Worm (Caenorhabditis elegans) whole organism, L3 larva: ENCODE measurements around the gene Y37H2A.13.

Source experiments
- R02D3.7 ChIP-seq: fragments of 150-350 bp; optimal IDR thresholded peaks from 2 replicates; lab custom pipeline; 2014; ENCODE audit warnings: missing biosample characterization, missing genetic modification characterization
- ZK546.5 ChIP-seq: sonication (generic microtip); optimal IDR thresholded peaks from 2 replicates; lab custom pipeline; 2017; ENCODE audit warnings: missing biosample characterization, missing genetic modification characterization
- aly-2 ChIP-seq: fragments of 150-350 bp; optimal IDR thresholded peaks from 2 replicates; lab custom pipeline; 2014; ENCODE audit warnings: missing biosample characterization, missing genetic modification characterization
- ama-1 ChIP-seq: fragments of 150-350 bp; optimal IDR thresholded peaks from 2 replicates; lab custom pipeline; 2018
- ceh-16 ChIP-seq: sonication (generic microtip); optimal IDR thresholded peaks from 2 replicates; lab custom pipeline; 2017; ENCODE audit warnings: missing biosample characterization, missing genetic modification characterization
- ceh-28 ChIP-seq: fragments of 150-350 bp; optimal IDR thresholded peaks from 2 replicates; lab custom pipeline; 2014; ENCODE audit warnings: missing biosample characterization, missing genetic modification reagents, missing genetic modification characterization
- ceh-9 ChIP-seq: sonication (generic microtip); optimal IDR thresholded peaks from 2 replicates; lab custom pipeline; 2018; ENCODE audit warnings: missing biosample characterization, missing genetic modification characterization
- daf-12 ChIP-seq: fragments of 150-350 bp; optimal IDR thresholded peaks from 2 replicates; lab custom pipeline; 2014; ENCODE audit warnings: missing biosample characterization, missing genetic modification reagents, missing genetic modification characterization
- egl-27 ChIP-seq: sonication (generic microtip); optimal IDR thresholded peaks from 4 replicates; lab custom pipeline; 2017; ENCODE audit warnings: missing biosample characterization, missing genetic modification reagents, missing genetic modification characterization
- egl-5 ChIP-seq: fragments of 150-350 bp; optimal IDR thresholded peaks from 2 replicates; lab custom pipeline; 2017; ENCODE audit warnings: missing biosample characterization, missing genetic modification reagents, missing genetic modification characterization, inconsistent platforms
- elt-1 ChIP-seq: fragments of 150-350 bp; optimal IDR thresholded peaks from 2 replicates; lab custom pipeline; 2014; ENCODE audit warnings: missing biosample characterization, missing genetic modification characterization
- elt-2 ChIP-seq: sonication (generic microtip); optimal IDR thresholded peaks from 2 replicates; lab custom pipeline; 2016; ENCODE audit warnings: missing genetic modification reagents, mild to moderate bottlenecking, missing genetic modification characterization, missing compliant biosample characterization
- elt-3 ChIP-seq, 3 experiments: fragments of 150-350 bp in 1 of 3; sonication (generic microtip) in 2 of 3; optimal IDR thresholded peaks; 2 replicates in 2 of 3; 4 replicates in 1 of 3; lab custom pipeline; 2014 to 2017; ENCODE audit warnings: missing biosample characterization in 3 of 3, missing genetic modification characterization in 3 of 3
- fkh-10 ChIP-seq: sonication (generic microtip); optimal IDR thresholded peaks from 2 replicates; lab custom pipeline; 2017; ENCODE audit warnings: missing biosample characterization, missing genetic modification reagents, missing genetic modification characterization
- fkh-2 ChIP-seq: fragments of 150-350 bp; optimal IDR thresholded peaks from 2 replicates; lab custom pipeline; 2014; ENCODE audit warnings: missing biosample characterization, missing genetic modification reagents, missing genetic modification characterization
- hmg-11 ChIP-seq: sonication (generic microtip); optimal IDR thresholded peaks from 2 replicates; lab custom pipeline; 2016; ENCODE audit warnings: missing genetic modification characterization, missing compliant biosample characterization
- jun-1 ChIP-seq: fragments of 150-350 bp; optimal IDR thresholded peaks from 2 replicates; lab custom pipeline; 2014; ENCODE audit warnings: missing biosample characterization, missing genetic modification reagents, missing genetic modification characterization
- lsy-12 ChIP-seq: sonication (generic microtip); optimal IDR thresholded peaks from 2 replicates; lab custom pipeline; 2016; ENCODE audit warnings: mild to moderate bottlenecking, missing genetic modification characterization, missing compliant biosample characterization
- mml-1 ChIP-seq: fragments of 150-350 bp; sonication (generic microtip); optimal IDR thresholded peaks from 3 replicates; lab custom pipeline; 2014; ENCODE audit warnings: missing biosample characterization, missing genetic modification characterization
- nfya-1 ChIP-seq: sonication (generic microtip); optimal IDR thresholded peaks from 2 replicates; lab custom pipeline; 2017; ENCODE audit warnings: missing genetic modification characterization, mild to moderate bottlenecking, missing compliant biosample characterization, antibody characterized with exemption, moderate library complexity; ENCODE audit not compliant: insufficient read depth
- nhr-23 ChIP-seq: fragments of 150-350 bp; optimal IDR thresholded peaks from 2 replicates; lab custom pipeline; 2014; ENCODE audit warnings: missing biosample characterization, missing genetic modification reagents, missing genetic modification characterization
- nhr-237 ChIP-seq: fragments of 150-350 bp; optimal IDR thresholded peaks from 2 replicates; lab custom pipeline; 2014; ENCODE audit warnings: missing biosample characterization, missing genetic modification characterization
- nhr-28 ChIP-seq: fragments of 150-350 bp; optimal IDR thresholded peaks from 2 replicates; lab custom pipeline; 2014; ENCODE audit warnings: missing biosample characterization, missing genetic modification characterization
- nhr-43 ChIP-seq: sonication (generic microtip); optimal IDR thresholded peaks from 2 replicates; lab custom pipeline; 2016; ENCODE audit warnings: mild to moderate bottlenecking, missing genetic modification characterization, missing compliant biosample characterization; ENCODE audit not compliant: poor library complexity, severe bottlenecking
- nhr-67 ChIP-seq: fragments of 150-350 bp; optimal IDR thresholded peaks from 2 replicates; lab custom pipeline; 2014; ENCODE audit warnings: missing biosample characterization, missing genetic modification characterization
- nhr-76 ChIP-seq: fragments of 150-350 bp; sonication (generic microtip); optimal IDR thresholded peaks from 5 replicates; lab custom pipeline; 2014; ENCODE audit warnings: missing biosample characterization, missing genetic modification characterization
- nhr-77 ChIP-seq: fragments of 150-350 bp; optimal IDR thresholded peaks from 2 replicates; lab custom pipeline; 2014; ENCODE audit warnings: missing biosample characterization, missing genetic modification characterization
- pha-4 ChIP-seq: fragments of 150-350 bp; optimal IDR thresholded peaks from 2 replicates; lab custom pipeline; 2014; ENCODE audit warnings: missing biosample characterization, missing genetic modification reagents, missing genetic modification characterization
- pqm-1 ChIP-seq: fragments of 150-350 bp; optimal IDR thresholded peaks from 2 replicates; lab custom pipeline; 2017; ENCODE audit warnings: missing biosample characterization, missing genetic modification characterization, inconsistent platforms
- sea-2 ChIP-seq: fragments of 150-350 bp; sonication (generic microtip); optimal IDR thresholded peaks from 4 replicates; lab custom pipeline; 2014; ENCODE audit warnings: missing biosample characterization, missing genetic modification reagents, missing genetic modification characterization
- snpc-4 ChIP-seq: fragments of 150-350 bp; optimal IDR thresholded peaks from 2 replicates; lab custom pipeline; 2014; ENCODE audit warnings: missing biosample characterization, missing genetic modification characterization
- tbx-2 ChIP-seq: sonication (generic microtip); optimal IDR thresholded peaks from 2 replicates; lab custom pipeline; 2016; ENCODE audit warnings: mild to moderate bottlenecking, missing genetic modification characterization, missing compliant biosample characterization
- unc-39 ChIP-seq: sonication (generic microtip); optimal IDR thresholded peaks from 4 replicates; lab custom pipeline; 2017; ENCODE audit warnings: missing biosample characterization, missing genetic modification characterization
- unc-62 ChIP-seq: fragments of 150-350 bp; sonication (generic microtip); optimal IDR thresholded peaks from 4 replicates; lab custom pipeline; 2014; ENCODE audit warnings: missing biosample characterization, missing genetic modification reagents, missing genetic modification characterization
- zag-1 ChIP-seq: fragments of 150-350 bp; optimal IDR thresholded peaks from 2 replicates; lab custom pipeline; 2014; ENCODE audit warnings: missing biosample characterization, missing genetic modification characterization
- ztf-4 ChIP-seq: fragments of 150-350 bp; optimal IDR thresholded peaks from 2 replicates; lab custom pipeline; 2014; ENCODE audit warnings: missing biosample characterization, missing genetic modification characterization

Y37H2A.13 gene

ce11 chrV:18171568-18171967 is 28.9 kb downstream of the Y37H2A.13 start, which contains the start of gene C14A6.8:
TSS of gene C14A6.8 (minus strand) at chrV:18171668.
- TF ChIP-seq nhr-43 (tag; lab: Kevin White, UChicago), result no peak
- no peak for TF ChIP-seq fkh-2 (tag; lab: Kevin White, UChicago)
- TF ChIP-seq unc-39, result no peak
- no peak for TF ChIP-seq nhr-23 (tag; lab: Kevin White, UChicago)
- TF ChIP-seq egl-27 (tag; lab: Kevin White, UChicago), result no peak
- TF ChIP-seq nhr-76 (tag; lab: Kevin White, UChicago), result no peak
- TF ChIP-seq ceh-28 (tag; lab: Kevin White, UChicago), result no peak
- TF ChIP-seq ZK546.5 (tag; lab: Kevin White, UChicago), result no peak
- no peak for TF ChIP-seq unc-62 (GFP tag; lab: Kevin White, UChicago)
- no peak for TF ChIP-seq tbx-2 (tag; lab: Kevin White, UChicago)
- no peak for TF ChIP-seq snpc-4 (tag; lab: Kevin White, UChicago)
- TF ChIP-seq mml-1, result no peak
- TF ChIP-seq aly-2 (tag; lab: Kevin White, UChicago), result no peak

DNA sequence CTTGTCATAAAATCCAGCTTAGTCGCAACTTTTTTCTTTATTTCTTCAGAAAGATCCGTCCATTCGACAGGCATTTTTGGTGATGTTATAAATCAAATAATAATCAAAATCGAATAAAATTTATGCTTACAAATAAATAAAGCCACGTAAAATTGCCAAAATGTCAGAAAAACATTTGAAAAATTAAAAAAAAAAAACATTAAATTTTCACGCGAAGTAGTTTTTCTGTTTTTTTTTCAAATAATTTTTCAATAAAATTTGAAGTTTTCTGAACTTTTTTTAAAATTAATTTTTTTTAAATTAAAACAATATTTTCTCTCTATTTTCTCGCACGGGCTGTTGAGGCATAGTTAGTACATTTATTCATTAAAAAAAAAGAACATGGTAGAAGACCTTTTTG is 36.0 kb downstream of the Y37H2A.13 start, which contains the start of gene C31G12.4:
Gene C31G12.4, minus strand, starts transcription at position 101 of the 400 bp plus-strand sequence.
- TF ChIP-seq daf-12, result no peak
- TF ChIP-seq ama-1 (lab: Kevin White, UChicago), result no peak
- TF ChIP-seq nhr-23 (tag; lab: Kevin White, UChicago), result no peak
- TF ChIP-seq zag-1 (tag; lab: Kevin White, UChicago), result no peak
- no peak for TF ChIP-seq sea-2 (GFP tag; lab: Kevin White, UChicago)
- TF ChIP-seq nfya-1 (tag; lab: Kevin White, UChicago), result no peak
- TF ChIP-seq unc-62 (GFP tag; lab: Kevin White, UChicago), result no peak
- TF ChIP-seq ztf-4 (tag; lab: Kevin White, UChicago), result no peak
- TF ChIP-seq tbx-2 (tag; lab: Kevin White, UChicago), result no peak
- TF ChIP-seq pha-4 (tag; lab: Kevin White, UChicago), result no peak

DNA sequence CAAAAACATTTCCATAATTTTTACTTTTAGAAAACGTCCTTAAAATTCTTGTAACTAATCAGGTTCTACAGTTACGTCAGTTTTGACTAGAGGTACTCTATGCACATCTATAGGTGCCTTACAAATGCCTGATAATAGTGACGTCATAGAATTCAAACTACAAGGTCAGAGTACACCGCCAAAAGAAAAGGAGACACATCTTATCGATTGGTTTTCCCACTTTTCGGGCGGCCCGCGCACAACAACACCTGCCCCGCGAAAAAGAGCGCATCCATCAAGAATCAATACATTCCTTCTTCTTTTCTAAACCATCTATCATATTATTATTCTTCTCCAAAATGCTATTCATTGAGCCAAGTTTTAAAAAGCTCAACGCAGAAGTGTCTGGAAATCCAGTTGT is 37.0 kb downstream of the Y37H2A.13 start, which contains the start of gene C31G12.1:
Gene C31G12.1, plus strand, starts transcription at position 301 of the 400 bp plus-strand sequence.
- TF ChIP-seq snpc-4 (tag; lab: Kevin White, UChicago), result no peak
- TF ChIP-seq lsy-12, result no peak
- no peak for TF ChIP-seq unc-39
- TF ChIP-seq nhr-43 (tag; lab: Kevin White, UChicago), result no peak
- TF ChIP-seq ceh-28 (tag; lab: Kevin White, UChicago), result no peak
- TF ChIP-seq elt-1 (tag; lab: Kevin White, UChicago), result no peak
- no peak for TF ChIP-seq ama-1 (lab: Kevin White, UChicago)
- no peak for TF ChIP-seq nhr-77 (tag; lab: Kevin White, UChicago)
- TF ChIP-seq R02D3.7 (tag; lab: Kevin White, UChicago), result no peak
- TF ChIP-seq hmg-11 (tag; lab: Kevin White, UChicago), result no peak
- no peak for TF ChIP-seq aly-2 (tag; lab: Kevin White, UChicago)

DNA sequence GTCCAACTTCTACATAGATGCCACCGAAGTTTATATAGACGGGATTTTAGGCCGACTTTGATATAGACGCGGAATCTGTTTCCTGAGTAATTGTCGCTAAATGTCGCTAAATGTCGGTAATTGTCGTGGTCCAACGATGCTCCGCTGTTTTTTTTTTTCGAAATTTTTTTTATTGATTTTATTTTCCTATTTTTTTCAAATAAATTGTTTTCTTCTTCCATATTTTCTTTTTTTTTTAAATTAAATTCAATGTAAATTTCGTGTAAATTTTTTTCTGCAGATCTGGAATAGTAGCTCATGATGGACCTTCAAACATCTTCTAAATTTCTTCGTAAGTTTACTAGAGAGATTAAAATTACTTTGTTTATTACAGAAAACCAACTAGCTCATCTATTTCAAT is 42.3 kb downstream of the Y37H2A.13 start, which contains the start of gene C31G12.3:
Gene C31G12.3, plus strand, starts transcription at position 301 of the 400 bp plus-strand sequence.
- TF ChIP-seq egl-5 (no peak), nhr-28 (tag; lab: Kevin White, UChicago) (no peak), elt-1 (tag; lab: Kevin White, UChicago) (no peak), ceh-28 (tag; lab: Kevin White, UChicago) (no peak), ceh-9 (tag; lab: Kevin White, UChicago) (no peak), sea-2 (GFP tag; lab: Kevin White, UChicago) (no peak), nhr-23 (tag; lab: Kevin White, UChicago) (no peak), lsy-12 (no peak), ztf-4 (tag; lab: Kevin White, UChicago) (no peak), ama-1 (lab: Kevin White, UChicago) (no peak), elt-2 (tag; lab: Kevin White, UChicago) (no peak), nhr-67 (tag; lab: Kevin White, UChicago) (no peak)

DNA sequence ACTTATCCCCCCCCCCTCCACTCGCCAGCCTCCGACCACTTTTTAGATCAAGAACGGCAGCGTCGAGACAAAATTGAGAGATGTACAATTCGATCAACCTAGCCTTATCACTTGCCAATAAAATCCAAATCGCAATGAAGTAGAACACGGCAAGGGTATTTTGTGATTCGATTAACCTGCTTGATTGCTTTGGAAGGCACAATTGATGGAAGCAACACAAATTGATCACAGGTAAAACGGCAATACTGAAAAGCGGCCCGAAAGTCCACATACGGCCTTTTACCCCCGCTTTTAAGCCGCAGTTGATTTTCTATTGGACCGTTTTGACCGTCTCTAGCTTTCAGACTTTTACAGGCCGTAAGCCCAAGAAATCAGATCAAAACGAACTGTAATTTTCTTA is 45.7 kb downstream of the Y37H2A.13 start, which contains the start of gene clec-245:
Gene clec-245, minus strand, starts transcription at position 101 of the 400 bp plus-strand sequence.
- no peak for TF ChIP-seq egl-27 (tag; lab: Kevin White, UChicago)
- TF ChIP-seq hmg-11 (tag; lab: Kevin White, UChicago), result no peak
- no peak for TF ChIP-seq ceh-16 (tag; lab: Kevin White, UChicago)
- no peak for TF ChIP-seq elt-3 (tag; optimal IDR thresholded peaks at IDR 0.05; lab: Kevin White, UChicago)
- TF ChIP-seq sea-2 (GFP tag; lab: Kevin White, UChicago), result no peak
- no peak for TF ChIP-seq mml-1
- TF ChIP-seq nfya-1 (tag; lab: Kevin White, UChicago), result no peak
- TF ChIP-seq egl-5, result no peak
- no peak for TF ChIP-seq pqm-1 (tag; lab: Kevin White, UChicago)
- no peak for TF ChIP-seq daf-12
- no peak for TF ChIP-seq nhr-237 (tag; lab: Kevin White, UChicago)
- TF ChIP-seq pha-4 (tag; lab: Kevin White, UChicago), result no peak
- no peak for TF ChIP-seq ceh-9 (tag; lab: Kevin White, UChicago)
- no peak for TF ChIP-seq nhr-67 (tag; lab: Kevin White, UChicago)
- TF ChIP-seq jun-1 (tag; lab: Kevin White, UChicago), result no peak
- TF ChIP-seq elt-2 (tag; lab: Kevin White, UChicago), result no peak
- no peak for TF ChIP-seq fkh-10 (GFP tag; lab: Kevin White, UChicago)
